Fruit fly (Drosophila melanogaster) whole organism, prepupa: ENCODE measurements around the gene ND-B17.

Experiments
- Blimp-1 ChIP-seq: fragments of 200-800 bp; sonication (Bioruptor generic); optimal IDR thresholded peaks from 3 replicates; lab custom pipeline; 2017; ENCODE audit warnings: missing biosample characterization, missing genetic modification characterization, mild to moderate bottlenecking, moderate library complexity, missing genetic modification reagents
- CG10631 ChIP-seq: fragments of 200-800 bp; sonication (Bioruptor generic); optimal IDR thresholded peaks from 2 replicates; lab custom pipeline; 2016; ENCODE audit warnings: missing biosample characterization, missing genetic modification characterization
- CG10669 ChIP-seq: fragments of 200-800 bp; sonication (Bioruptor generic); optimal IDR thresholded peaks from 3 replicates; lab custom pipeline; 2018; ENCODE audit warnings: missing biosample characterization, mild to moderate bottlenecking, missing genetic modification characterization, moderate library complexity
- CG11294 ChIP-seq: fragments of 200-800 bp; sonication (Bioruptor generic); IDR thresholded peaks from 2 replicates; pipeline ENCODE4 v1.3.6; 2022; ENCODE audit warnings: missing biosample characterization, missing genetic modification characterization
- CG11762 ChIP-seq: fragments of 200-800 bp; sonication (Bioruptor generic); optimal IDR thresholded peaks from 3 replicates; lab custom pipeline; 2016; ENCODE audit warnings: missing biosample characterization, missing genetic modification characterization; ENCODE audit not compliant: insufficient read depth
- CG11902 ChIP-seq: fragments of 200-800 bp; sonication (Bioruptor generic); optimal IDR thresholded peaks from 3 replicates; lab custom pipeline; 2016; ENCODE audit warnings: missing biosample characterization, missing genetic modification characterization
- CG15336 ChIP-seq: fragments of 200-800 bp; sonication (Bioruptor generic); IDR thresholded peaks from 2 replicates; pipeline ENCODE4 v1.3.6; 2022; ENCODE audit warnings: missing biosample characterization, missing genetic modification characterization
- CG16779 ChIP-seq: fragments of 200-800 bp; sonication (Bioruptor generic); optimal IDR thresholded peaks from 3 replicates; lab custom pipeline; 2017; ENCODE audit warnings: missing biosample characterization, mild to moderate bottlenecking, missing genetic modification characterization
- CG32006 ChIP-seq: fragments of 200-800 bp; sonication (Bioruptor generic); optimal IDR thresholded peaks from 3 replicates; lab custom pipeline; 2017; ENCODE audit warnings: missing biosample characterization, mild to moderate bottlenecking, missing genetic modification characterization
- CG3919 ChIP-seq: fragments of 200-800 bp; sonication (Bioruptor generic); optimal IDR thresholded peaks from 3 replicates; lab custom pipeline; 2016; ENCODE audit warnings: missing biosample characterization, missing genetic modification characterization
- CG4318 ChIP-seq: fragments of 200-800 bp; sonication (Bioruptor generic); optimal IDR thresholded peaks from 3 replicates; lab custom pipeline; 2017; ENCODE audit warnings: missing biosample characterization, mild to moderate bottlenecking, missing genetic modification characterization
- CG6276 ChIP-seq: fragments of 200-800 bp; sonication (Bioruptor generic); optimal IDR thresholded peaks from 2 replicates; lab custom pipeline; 2017; ENCODE audit warnings: missing biosample characterization, mild to moderate bottlenecking, missing genetic modification characterization
- CG6792 ChIP-seq: fragments of 200-800 bp; sonication (Bioruptor generic); optimal IDR thresholded peaks from 3 replicates; lab custom pipeline; 2016; ENCODE audit warnings: missing biosample characterization, missing genetic modification characterization
- CG8119 ChIP-seq: fragments of 200-800 bp; sonication (Bioruptor generic); IDR thresholded peaks from 3 replicates; pipeline ENCODE4 v1.3.6; 2022; ENCODE audit warnings: missing biosample characterization, missing genetic modification characterization
- CG9139 ChIP-seq: fragments of 200-800 bp; sonication (Bioruptor generic); optimal IDR thresholded peaks from 3 replicates; lab custom pipeline; 2017; ENCODE audit warnings: missing biosample characterization, mild to moderate bottlenecking, missing genetic modification characterization
- Eip75B ChIP-seq: fragments of 200-800 bp; sonication (Bioruptor generic); optimal IDR thresholded peaks from 3 replicates; lab custom pipeline; 2016; ENCODE audit warnings: missing biosample characterization, missing genetic modification characterization
- Eip78C ChIP-seq: fragments of 200-800 bp; sonication (Bioruptor generic); peaks from one replicate; lab custom pipeline; 2016; ENCODE audit warnings: missing biosample characterization, missing genetic modification characterization
- Ets21C ChIP-seq: fragments of 200-800 bp; sonication (Bioruptor generic); optimal IDR thresholded peaks from 3 replicates; lab custom pipeline; 2016; ENCODE audit warnings: missing biosample characterization, missing genetic modification characterization
- Ets96B ChIP-seq: fragments of 200-800 bp; optimal IDR thresholded peaks from 2 replicates; lab custom pipeline; 2019; ENCODE audit warnings: missing biosample characterization, mild to moderate bottlenecking, missing genetic modification characterization, moderate library complexity
- Hr38 ChIP-seq: sonication (Bioruptor generic); optimal IDR thresholded peaks from 2 replicates; lab custom pipeline; 2016; ENCODE audit warnings: missing biosample characterization, missing genetic modification characterization
- Hr4 ChIP-seq: fragments of 200-800 bp; sonication (Bioruptor generic); optimal IDR thresholded peaks from 3 replicates; lab custom pipeline; 2016; ENCODE audit warnings: missing biosample characterization, missing genetic modification characterization
- OdsH ChIP-seq: fragments of 200-800 bp; sonication (Bioruptor generic); optimal IDR thresholded peaks from 3 replicates; lab custom pipeline; 2016; ENCODE audit warnings: missing biosample characterization, missing genetic modification characterization
- Smox ChIP-seq: fragments of 200-800 bp; sonication (Bioruptor generic); optimal IDR thresholded peaks from 3 replicates; lab custom pipeline; 2016; ENCODE audit warnings: missing biosample characterization, missing genetic modification characterization
- Sox15 ChIP-seq: fragments of 200-800 bp; sonication (Bioruptor generic); optimal IDR thresholded peaks from 3 replicates; lab custom pipeline; 2016; ENCODE audit warnings: missing biosample characterization, missing genetic modification characterization
- achi ChIP-seq: fragments of 200-800 bp; sonication (Bioruptor generic); optimal IDR thresholded peaks from 3 replicates; lab custom pipeline; 2016; ENCODE audit warnings: missing biosample characterization, missing genetic modification characterization
- cyc ChIP-seq: fragments of 200-800 bp; sonication (Bioruptor generic); optimal IDR thresholded peaks from 3 replicates; lab custom pipeline; 2016; ENCODE audit warnings: missing biosample characterization, missing genetic modification characterization
- eg ChIP-seq: fragments of 200-800 bp; sonication (Bioruptor generic); IDR thresholded peaks from 3 replicates; pipeline ENCODE4 v1.3.6; 2022; ENCODE audit warnings: missing biosample characterization, missing genetic modification characterization
- esn ChIP-seq: fragments of 200-800 bp; sonication (Bioruptor generic); optimal IDR thresholded peaks from 2 replicates; lab custom pipeline; 2016; ENCODE audit warnings: missing biosample characterization, mild to moderate bottlenecking, missing genetic modification characterization, moderate library complexity
- fd59A ChIP-seq: fragments of 200-800 bp; sonication (Bioruptor generic); optimal IDR thresholded peaks from 2 replicates; lab custom pipeline; 2017; ENCODE audit warnings: missing biosample characterization, mild to moderate bottlenecking, missing genetic modification characterization, missing genetic modification reagents
- fkh ChIP-seq: fragments of 200-800 bp; sonication (Bioruptor generic); optimal IDR thresholded peaks from 3 replicates; lab custom pipeline; 2017; ENCODE audit warnings: missing biosample characterization, mild to moderate bottlenecking, missing genetic modification characterization, moderate library complexity
- lz ChIP-seq: fragments of 200-800 bp; sonication (Bioruptor generic); optimal IDR thresholded peaks from 3 replicates; lab custom pipeline; 2016; ENCODE audit warnings: missing biosample characterization, missing genetic modification characterization
- net ChIP-seq: fragments of 200-800 bp; sonication (Bioruptor generic); optimal IDR thresholded peaks from 3 replicates; lab custom pipeline; 2016; ENCODE audit warnings: missing biosample characterization, missing genetic modification characterization
- topi ChIP-seq: fragments of 200-800 bp; sonication (Bioruptor generic); optimal IDR thresholded peaks from 3 replicates; lab custom pipeline; 2016; ENCODE audit warnings: missing biosample characterization, missing genetic modification characterization
- vri ChIP-seq: fragments of 200-800 bp; sonication (Bioruptor generic); optimal IDR thresholded peaks from 3 replicates; lab custom pipeline; 2016; ENCODE audit warnings: missing biosample characterization, mild to moderate bottlenecking, missing genetic modification characterization

ND-B17 gene

DNA sequence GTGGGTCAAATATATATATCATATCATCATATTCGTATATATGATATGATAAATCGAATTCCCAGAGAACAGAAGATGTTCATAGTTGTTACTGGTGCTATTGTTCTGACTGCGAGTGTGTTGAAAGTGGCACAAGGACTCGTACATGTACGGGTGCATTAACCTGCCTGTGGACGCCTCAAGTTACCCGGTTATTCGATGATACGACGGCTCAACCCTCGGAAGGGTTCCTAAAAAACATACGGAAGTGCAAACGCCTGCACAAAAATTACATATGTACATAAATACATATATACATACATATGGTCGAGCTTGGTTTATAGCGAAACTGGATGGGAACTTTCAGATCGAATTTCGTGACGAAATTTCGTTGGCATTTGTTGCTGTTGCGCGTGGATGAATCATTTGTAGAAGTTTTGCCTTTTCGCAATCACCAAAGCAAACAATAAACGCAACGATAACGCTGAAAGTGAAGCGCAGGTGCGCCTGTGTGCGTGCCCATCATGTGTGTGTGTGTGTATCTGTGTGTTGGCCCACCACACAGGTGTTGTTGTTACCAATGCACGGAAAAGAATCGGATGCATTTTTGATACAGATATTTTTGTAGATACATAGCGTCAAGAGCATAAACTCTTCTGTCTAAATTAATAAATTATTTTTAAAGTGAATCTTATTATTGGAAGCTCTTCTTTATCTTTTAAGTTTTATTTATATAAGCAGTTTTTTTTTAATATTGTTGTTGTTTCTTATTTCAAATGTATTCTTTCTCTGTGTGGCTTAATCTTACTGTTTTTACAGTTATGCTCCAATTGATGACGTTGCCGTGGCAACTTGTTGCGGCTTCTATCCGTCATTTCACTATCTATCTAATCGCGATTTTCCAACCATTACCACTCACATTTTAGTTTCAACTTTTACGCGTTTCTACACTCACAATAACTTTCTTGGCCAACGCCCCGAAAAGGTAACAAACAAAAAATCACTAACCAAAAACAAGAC lies 10.8 kb upstream of the ND-B17 start (continued):
- TF ChIP-seq CG4318 = peak; percentile 78
- peak; percentile 89 for TF ChIP-seq CG32006
- peak; percentile 86 for TF ChIP-seq cyc (GFP tag; lab: Kevin White, UChicago)
- peak; percentile 62 for TF ChIP-seq fkh
- peak; percentile 91 for TF ChIP-seq CG8119 (GFP tag; lab: Robert Waterston, UW)
- peak; percentile 93 for TF ChIP-seq esn (GFP tag; lab: Kevin White, UChicago)
- peak; percentile 77 for TF ChIP-seq Eip75B (GFP tag; lab: Kevin White, UChicago)
- peak; percentile 29 for TF ChIP-seq net
- TF ChIP-seq fd59A = peak; percentile 40
- TF ChIP-seq CG16779 (tag; lab: Kevin White, UChicago) = peak; percentile 32
- TF ChIP-seq, all 60 proteins: peak for 50

DNA sequence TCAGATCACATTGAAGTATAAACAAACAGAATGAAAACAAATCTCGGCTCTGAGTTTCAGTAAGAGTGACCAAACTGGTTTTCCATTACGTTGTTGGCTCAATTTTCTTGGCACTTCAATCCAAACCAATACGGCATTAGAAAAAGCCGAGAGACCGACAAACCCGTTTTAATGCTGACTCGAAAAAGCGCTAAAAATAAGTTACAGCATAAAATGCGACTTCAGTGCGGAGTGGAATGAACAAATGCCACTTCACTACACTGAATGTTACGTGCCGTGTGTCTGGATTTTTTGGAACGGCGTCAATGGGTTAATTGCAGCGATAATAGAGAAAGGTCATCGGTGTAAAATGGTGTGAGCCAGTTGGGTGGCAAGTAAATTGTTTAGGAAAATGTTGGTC lies 9.8 kb upstream of the ND-B17 start:
- TF ChIP-seq esn (GFP tag; lab: Kevin White, UChicago) (no peak), eg (peak; percentile 39; the same call in 2 of the 3 replicates), CG15336 (0 out of 2 replicates have a peak, but pooled peaks have one; percentile 20), CG10669 (no peak), CG10631 (GFP tag; lab: Kevin White, UChicago) (no peak)

dm6 chr2L:15752096-15752495 lies 1.2 kb upstream of the ND-B17 start, which contains the start of gene Mtr4:
TSS of gene Mtr4 (plus strand) at chr2L:15752263.
- TF ChIP-seq CG16779 (tag; lab: Kevin White, UChicago) (no peak), CG11294 (no peak), Smox (GFP tag; lab: Kevin White, UChicago) (no peak), vri (GFP tag; lab: Kevin White, UChicago) (no peak), Blimp-1 (GFP tag; lab: Kevin White, UChicago) (no peak), Eip78C (GFP tag; lab: Kevin White, UChicago) (no peak), CG3919 (no peak), lz (GFP tag; lab: Kevin White, UChicago) (no peak), CG6276 (GFP tag; lab: Kevin White, UChicago) (no peak), Hr38 (no peak), Sox15 (GFP tag; lab: Kevin White, UChicago) (no peak), esn (GFP tag; lab: Kevin White, UChicago) (no peak), CG9139 (GFP tag; lab: Kevin White, UChicago) (no peak), Ets96B (no peak), Eip75B (GFP tag; lab: Kevin White, UChicago) (no peak), CG10669 (no peak), topi (GFP tag; lab: Kevin White, UChicago) (no peak), net (no peak), achi (GFP tag; lab: Kevin White, UChicago) (no peak), CG11762 (no peak)

DNA sequence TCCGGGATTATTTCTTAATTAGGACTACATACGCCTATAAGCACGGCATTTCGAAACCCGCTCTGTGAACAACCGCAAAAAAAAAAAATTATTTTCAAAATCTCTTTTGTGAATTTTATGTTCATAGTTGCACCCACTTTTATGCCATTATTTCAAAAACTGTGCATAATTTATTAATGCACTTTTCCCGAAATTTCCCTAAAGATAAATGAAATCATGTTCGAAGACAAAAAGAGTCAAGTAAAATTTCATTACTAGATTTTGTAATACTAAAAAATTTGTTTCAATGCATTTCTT lies 329 bp upstream of the ND-B17 start:
- no peak for TF ChIP-seq CG3919
- TF ChIP-seq Ets21C (GFP tag; lab: Kevin White, UChicago) = no peak
- TF ChIP-seq OdsH = no peak
- no peak for TF ChIP-seq Hr4 (GFP tag; lab: Kevin White, UChicago)
- TF ChIP-seq CG11902 = no peak
- TF ChIP-seq lz (GFP tag; lab: Kevin White, UChicago) = no peak
- TF ChIP-seq CG6792 (GFP tag; lab: Kevin White, UChicago) = peak; percentile 9
